Worm (Caenorhabditis elegans) whole organism, L2 larva: ENCODE results near the gene fil-2.

Experiments used
- C34F6.9 ChIP-seq: fragments of 150-350 bp; optimal IDR thresholded peaks from 2 replicates; lab custom pipeline; 2014; ENCODE audit warnings: missing biosample characterization, missing genetic modification characterization
- F13H6.1 ChIP-seq: sonication (generic microtip); optimal IDR thresholded peaks from 2 replicates; lab custom pipeline; 2016; ENCODE audit warnings: missing genetic modification characterization, missing compliant biosample characterization
- Y55F3AM.14 ChIP-seq: fragments of 200-800 bp; sonication (Bioruptor generic); optimal IDR thresholded peaks from 2 replicates; lab custom pipeline; 2018; ENCODE audit warnings: mild to moderate bottlenecking, missing genetic modification characterization, missing compliant biosample characterization
- ZK546.5 ChIP-seq: sonication (generic microtip); optimal IDR thresholded peaks from 2 replicates; lab custom pipeline; 2017; ENCODE audit warnings: missing biosample characterization, missing genetic modification characterization
- aly-2 ChIP-seq: fragments of 150-350 bp; optimal IDR thresholded peaks from 2 replicates; lab custom pipeline; 2014; ENCODE audit warnings: missing biosample characterization, missing genetic modification characterization
- ama-1 ChIP-seq: fragments of 150-350 bp; optimal IDR thresholded peaks from 2 replicates; lab custom pipeline; 2018; ENCODE audit warnings: inconsistent platforms
- blmp-1 ChIP-seq: sonication (generic microtip); optimal IDR thresholded peaks from 2 replicates; lab custom pipeline; 2017; ENCODE audit warnings: missing genetic modification characterization, mild to moderate bottlenecking, missing compliant biosample characterization, antibody characterized with exemption, moderate library complexity; ENCODE audit not compliant: insufficient read depth
- ceh-16 ChIP-seq: fragments of 150-350 bp; optimal IDR thresholded peaks from 2 replicates; lab custom pipeline; 2014; ENCODE audit warnings: missing biosample characterization, missing genetic modification characterization
- ceh-82 ChIP-seq: fragments of 150-350 bp; optimal IDR thresholded peaks from 2 replicates; lab custom pipeline; 2014; ENCODE audit warnings: missing biosample characterization, missing genetic modification characterization
- crh-2 ChIP-seq: sonication (generic microtip); optimal IDR thresholded peaks from 2 replicates; lab custom pipeline; 2017; ENCODE audit warnings: missing biosample characterization, missing genetic modification characterization
- dmd-4 ChIP-seq: sonication (generic microtip); optimal IDR thresholded peaks from 2 replicates; lab custom pipeline; 2017; ENCODE audit warnings: missing biosample characterization, missing genetic modification characterization
- egl-27 ChIP-seq: sonication (generic microtip); optimal IDR thresholded peaks from 3 replicates; lab custom pipeline; 2017; ENCODE audit warnings: missing biosample characterization, missing genetic modification reagents, missing genetic modification characterization
- elt-1 ChIP-seq: fragments of 150-350 bp; optimal IDR thresholded peaks from 2 replicates; lab custom pipeline; 2014; ENCODE audit warnings: missing biosample characterization, missing genetic modification characterization
- elt-3 ChIP-seq: sonication (generic microtip); optimal IDR thresholded peaks from 2 replicates; lab custom pipeline; 2017; ENCODE audit warnings: missing biosample characterization, missing genetic modification characterization
- fos-1 ChIP-seq: fragments of 150-350 bp; optimal IDR thresholded peaks from 2 replicates; lab custom pipeline; 2014; ENCODE audit warnings: missing biosample characterization, missing genetic modification characterization
- gmeb-1 ChIP-seq: fragments of 150-350 bp; optimal IDR thresholded peaks from 2 replicates; lab custom pipeline; 2014; ENCODE audit warnings: missing biosample characterization, missing genetic modification characterization
- lin-11 ChIP-seq: fragments of 150-350 bp; sonication (generic microtip); optimal IDR thresholded peaks from 2 replicates; lab custom pipeline; 2014; ENCODE audit warnings: missing biosample characterization, missing genetic modification characterization, inconsistent platforms, mixed read lengths
- lin-13 ChIP-seq: fragments of 150-350 bp; optimal IDR thresholded peaks from 2 replicates; lab custom pipeline; 2014; ENCODE audit warnings: missing biosample characterization, missing genetic modification reagents, missing genetic modification characterization
- lsy-2 ChIP-seq, 2 experiments: fragments of 150-350 bp in 1 of 2; sonication (generic microtip) in 1 of 2; optimal IDR thresholded peaks; 2 replicates each; lab custom pipeline; 2014 to 2017; ENCODE audit warnings: missing biosample characterization in 2 of 2, missing genetic modification characterization in 2 of 2
- mdl-1 ChIP-seq, 2 experiments: fragments of 150-350 bp in 1 of 2; sonication (generic microtip) in 1 of 2; optimal IDR thresholded peaks; 2 replicates each; lab custom pipeline; 2017; ENCODE audit warnings: missing biosample characterization in 2 of 2, missing genetic modification characterization in 2 of 2
- nhr-10 ChIP-seq: sonication (generic microtip); optimal IDR thresholded peaks from 2 replicates; lab custom pipeline; 2017; ENCODE audit warnings: missing biosample characterization, missing genetic modification characterization
- nhr-11 ChIP-seq: fragments of 150-350 bp; optimal IDR thresholded peaks from 2 replicates; lab custom pipeline; 2014; ENCODE audit warnings: missing biosample characterization, missing genetic modification characterization
- nhr-12 ChIP-seq: fragments of 150-350 bp; optimal IDR thresholded peaks from 2 replicates; lab custom pipeline; 2014; ENCODE audit warnings: missing biosample characterization, missing genetic modification characterization
- nhr-129 ChIP-seq: fragments of 150-350 bp; optimal IDR thresholded peaks from 2 replicates; lab custom pipeline; 2014; ENCODE audit warnings: missing biosample characterization, missing genetic modification characterization
- nhr-21 ChIP-seq: fragments of 150-350 bp; optimal IDR thresholded peaks from 2 replicates; lab custom pipeline; 2014; ENCODE audit warnings: missing biosample characterization, missing genetic modification characterization
- nhr-23 ChIP-seq: fragments of 150-350 bp; optimal IDR thresholded peaks from 2 replicates; lab custom pipeline; 2014; ENCODE audit warnings: missing biosample characterization, missing genetic modification reagents, missing genetic modification characterization
- nhr-237 ChIP-seq: fragments of 150-350 bp; optimal IDR thresholded peaks from 2 replicates; lab custom pipeline; 2014; ENCODE audit warnings: missing biosample characterization, missing genetic modification characterization
- nhr-25 ChIP-seq: fragments of 150-350 bp; sonication (generic microtip); optimal IDR thresholded peaks from 3 replicates; lab custom pipeline; 2014; ENCODE audit warnings: missing biosample characterization, missing genetic modification characterization
- nhr-6 ChIP-seq: fragments of 150-350 bp; optimal IDR thresholded peaks from 2 replicates; lab custom pipeline; 2014; ENCODE audit warnings: missing biosample characterization, missing genetic modification characterization
- nhr-77 ChIP-seq: fragments of 150-350 bp; optimal IDR thresholded peaks from 2 replicates; lab custom pipeline; 2014; ENCODE audit warnings: missing biosample characterization, missing genetic modification characterization
- peb-1 ChIP-seq: fragments of 150-350 bp; optimal IDR thresholded peaks from 2 replicates; lab custom pipeline; 2014; ENCODE audit warnings: missing biosample characterization, missing genetic modification characterization
- sem-4 ChIP-seq: fragments of 150-350 bp; optimal IDR thresholded peaks from 2 replicates; lab custom pipeline; 2014; ENCODE audit warnings: missing biosample characterization, missing genetic modification reagents, missing genetic modification characterization
- sma-3 ChIP-seq: sonication (generic microtip); optimal IDR thresholded peaks from 2 replicates; lab custom pipeline; 2016; ENCODE audit warnings: missing genetic modification reagents, missing genetic modification characterization, missing compliant biosample characterization
- sma-9 ChIP-seq, 2 experiments: fragments of 150-350 bp in 1 of 2; sonication (generic microtip) in 1 of 2; optimal IDR thresholded peaks; 2 replicates each; lab custom pipeline; 2014 to 2016; ENCODE audit warnings: missing genetic modification characterization in 2 of 2, mild to moderate bottlenecking in 1 of 2, missing biosample characterization in 1 of 2, missing compliant biosample characterization in 1 of 2, missing genetic modification reagents in 1 of 2, moderate library complexity in 1 of 2
- snpc-4 ChIP-seq: fragments of 150-350 bp; optimal IDR thresholded peaks from 2 replicates; lab custom pipeline; 2014; ENCODE audit warnings: missing biosample characterization, missing genetic modification characterization
- unc-55 ChIP-seq: fragments of 150-350 bp; sonication (generic microtip); optimal IDR thresholded peaks from 3 replicates; lab custom pipeline; 2014; ENCODE audit warnings: missing biosample characterization, missing genetic modification reagents, missing genetic modification characterization
- unc-62 ChIP-seq: fragments of 150-350 bp; optimal IDR thresholded peaks from 2 replicates; lab custom pipeline; 2014; ENCODE audit warnings: missing biosample characterization, missing genetic modification reagents, missing genetic modification characterization
- zag-1 ChIP-seq: fragments of 150-350 bp; optimal IDR thresholded peaks from 2 replicates; lab custom pipeline; 2014; ENCODE audit warnings: missing biosample characterization, missing genetic modification characterization
- ztf-1 ChIP-seq: fragments of 200-800 bp; sonication (Bioruptor generic); conservative IDR thresholded peaks from 2 replicates; pipeline ENCODE4 v1.3.6; 2022; ENCODE audit warnings: missing genetic modification characterization, missing compliant biosample characterization
- ztf-11 ChIP-seq: sonication (generic microtip); optimal IDR thresholded peaks from 2 replicates; lab custom pipeline; 2017; ENCODE audit warnings: missing biosample characterization, missing genetic modification characterization
- ztf-4 ChIP-seq: fragments of 150-350 bp; optimal IDR thresholded peaks from 2 replicates; lab custom pipeline; 2014; ENCODE audit warnings: missing biosample characterization, missing genetic modification characterization

Gene fil-2

ce11 chrV:6240735-6241134, 38.1 kb upstream of the fil-2 start:
- TF ChIP-seq nhr-237 (tag; lab: Kevin White, UChicago) (no peak), snpc-4 (no peak), lsy-2 (tag; optimal IDR thresholded peaks at IDR 0.05; lab: Kevin White, UChicago) (peak in 1 of 2 experiments; percentile 9), nhr-23 (tag; lab: Kevin White, UChicago) (no peak), lin-13 (no peak), sma-9 (GFP tag; optimal IDR thresholded peaks at IDR 0.05; lab: Kevin White, UChicago) (peak; percentile 95), sma-9 (tag; optimal IDR thresholded peaks at IDR 0.05; lab: Kevin White, UChicago) (no peak), ama-1 (lab: Kevin White, UChicago) (no peak), fos-1 (no peak), egl-27 (tag; lab: Kevin White, UChicago) (peak; percentile 16), peb-1 (no peak), nhr-77 (tag; lab: Kevin White, UChicago) (no peak), ceh-16 (tag; lab: Kevin White, UChicago) (no peak), sem-4 (peak; percentile 9), nhr-21 (tag; lab: Kevin White, UChicago) (no peak), elt-3 (tag; lab: Kevin White, UChicago) (no peak), nhr-11 (tag; lab: Kevin White, UChicago) (no peak), blmp-1 (tag; lab: Kevin White, UChicago) (peak; percentile 10), crh-2 (no peak), nhr-12 (tag; lab: Kevin White, UChicago) (no peak), nhr-25 (tag; lab: Kevin White, UChicago) (peak; percentile 76), lin-11 (tag; lab: Kevin White, UChicago) (no peak), ZK546.5 (no peak), ztf-4 (tag; lab: Kevin White, UChicago) (no peak), aly-2 (no peak), mdl-1 (tag; optimal IDR thresholded peaks at IDR 0.05; lab: Kevin White, UChicago) (peak in 1 of 2 experiments; percentile 28), nhr-129 (tag; lab: Kevin White, UChicago) (peak; percentile 82), F13H6.1 (tag; lab: Kevin White, UChicago) (peak; percentile 86), ceh-82 (no peak), zag-1 (tag; lab: Kevin White, UChicago) (no peak), nhr-10 (no peak), elt-1 (tag; lab: Kevin White, UChicago) (no peak), ztf-1 (GFP tag; lab: Robert Waterston, UW) (no peak), sma-3 (GFP tag; lab: Kevin White, UChicago) (peak; percentile 18), ztf-11 (tag; lab: Kevin White, UChicago) (no peak), unc-55 (GFP tag; lab: Kevin White, UChicago) (no peak), nhr-6 (tag; lab: Kevin White, UChicago) (peak; percentile 15), dmd-4 (tag; lab: Kevin White, UChicago) (no peak), C34F6.9 (no peak)

- TF ChIP-seq sma-9 (GFP tag; optimal IDR thresholded peaks at IDR 0.05; lab: Kevin White, UChicago) (peak; percentile 93), sma-9 (tag; optimal IDR thresholded peaks at IDR 0.05; lab: Kevin White, UChicago) (no peak), lin-11 (tag; lab: Kevin White, UChicago) (no peak), fos-1 (peak; percentile 64), gmeb-1 (tag; lab: Kevin White, UChicago) (peak; percentile 13), egl-27 (tag; lab: Kevin White, UChicago) (peak; percentile 1), unc-62 (GFP tag; lab: Kevin White, UChicago) (no peak), F13H6.1 (tag; lab: Kevin White, UChicago) (no peak), ZK546.5 (no peak), nhr-10 (no peak), blmp-1 (tag; lab: Kevin White, UChicago) (peak; percentile 54), crh-2 (peak; percentile 24), sma-3 (GFP tag; lab: Kevin White, UChicago) (no peak), nhr-21 (tag; lab: Kevin White, UChicago) (peak; percentile 39), Y55F3AM.14 (GFP tag; lab: Kevin White, UChicago) (no peak)
Measured at ce11 chrV:6243260-6243659, 35.6 kb upstream of the fil-2 start.
